Fruit fly (Drosophila melanogaster): ENCODE data around the gene HBS1.

HBS1 gene

dm6 chr3L:1882868-1883554 is 18.0 kb upstream of the HBS1 start, which contains the start of gene CG13937:
Gene CG13937 (minus strand): TSS chr3L:1883041.
- no peak for TF ChIP-seq CG17801 (GFP tag; optimal IDR thresholded peaks at IDR 0.05; ENCODE audit: partially characterized antibody)

DNA sequence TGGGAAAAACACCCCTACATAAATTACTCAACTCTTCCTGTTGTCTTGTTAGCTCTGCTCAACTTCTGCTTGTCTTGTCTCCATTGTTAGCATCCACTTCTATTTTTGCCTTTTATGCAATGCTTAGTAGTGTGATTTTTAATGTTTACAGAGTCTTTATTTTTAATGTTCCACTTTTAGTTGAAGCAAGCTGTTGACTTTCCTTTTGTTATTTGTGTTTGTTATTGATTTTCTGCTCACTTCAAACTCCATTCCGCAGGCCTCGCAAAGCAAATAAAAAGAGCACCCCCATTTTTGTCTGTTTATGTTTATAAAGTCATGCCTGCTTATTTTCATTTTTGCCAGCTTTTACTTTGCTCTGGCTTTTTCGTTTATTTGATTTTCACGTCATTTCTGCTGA is 16.9 kb upstream of the HBS1 start:
- TF ChIP-seq CG17801 (GFP tag; optimal IDR thresholded peaks at IDR 0.05; ENCODE audit: partially characterized antibody) = no peak

- TF ChIP-seq CG17801 (GFP tag; optimal IDR thresholded peaks at IDR 0.05; ENCODE audit: partially characterized antibody) = no peak
Measured at dm6 chr3L:1880692-1881091, 15.7 kb upstream of the HBS1 start.

- peak; percentile 42 for TF ChIP-seq CG17801 (GFP tag; optimal IDR thresholded peaks at IDR 0.05; ENCODE audit: partially characterized antibody)
Measured at dm6 chr3L:1876215-1876625, 11.2 kb upstream of the HBS1 start, which contains the start of gene dre4. Gene dre4 (minus strand): TSS chr3L:1876312.

dm6 chr3L:1869719-1870118 is 4.7 kb upstream of the HBS1 start, which contains the start of gene CG13924:
Gene CG13924 (plus strand): TSS chr3L:1870019.
- no peak for TF ChIP-seq CG17801 (GFP tag; optimal IDR thresholded peaks at IDR 0.05; ENCODE audit: partially characterized antibody)

- no peak for TF ChIP-seq CG17801 (GFP tag; optimal IDR thresholded peaks at IDR 0.05; ENCODE audit: partially characterized antibody)
Measured at dm6 chr3L:1868841-1869240, 3.8 kb upstream of the HBS1 start.

- TF ChIP-seq CG17801 (GFP tag; optimal IDR thresholded peaks at IDR 0.05; ENCODE audit: partially characterized antibody) = no peak
Measured at dm6 chr3L:1866021-1866811, 1.2 kb upstream of the HBS1 start.

DNA sequence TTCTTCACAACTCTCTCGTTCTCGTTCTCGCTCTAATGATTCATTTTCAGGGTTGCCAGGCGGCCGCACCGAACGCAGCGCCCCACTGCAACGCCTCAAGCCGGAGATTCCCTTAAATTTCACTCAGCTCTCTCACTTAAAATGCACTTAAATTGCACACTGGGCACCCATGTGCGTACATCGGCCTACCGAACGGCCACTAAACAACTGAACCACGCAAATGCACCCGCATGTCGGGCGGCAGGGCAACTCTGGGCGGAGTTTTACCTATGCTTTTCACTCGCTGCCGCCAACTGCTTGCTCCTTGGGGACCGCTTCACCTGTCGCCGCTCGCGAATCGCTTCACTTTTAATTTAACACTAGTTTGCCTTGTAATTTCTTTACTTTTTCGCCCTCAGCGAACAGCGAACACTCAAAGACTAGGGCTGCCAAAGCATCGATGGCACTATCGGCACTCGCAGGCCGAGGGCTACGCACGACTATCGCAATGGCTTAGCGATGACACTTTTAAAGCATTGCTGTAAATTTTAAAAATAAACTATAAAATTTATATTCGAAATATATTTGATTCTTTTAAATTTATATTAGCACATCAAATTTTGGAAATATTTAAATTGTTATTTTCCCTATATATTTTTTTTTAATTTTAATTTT is 3.1 kb downstream of the HBS1 start, which contains the start of gene Rap1:
Rap1 (minus strand) TSS at position 446 of the 654 bp plus-strand sequence.
- peak; percentile 30 for TF ChIP-seq CG17801 (GFP tag; optimal IDR thresholded peaks at IDR 0.05; ENCODE audit: partially characterized antibody)

- TF ChIP-seq CG17801 (GFP tag; optimal IDR thresholded peaks at IDR 0.05; ENCODE audit: partially characterized antibody) = no peak
Measured at dm6 chr3L:1861400-1861793, 3.6 kb downstream of the HBS1 start.

- no peak for TF ChIP-seq CG17801 (GFP tag; optimal IDR thresholded peaks at IDR 0.05; ENCODE audit: partially characterized antibody)
Measured at dm6 chr3L:1860749-1861148, 4.3 kb downstream of the HBS1 start.

DNA sequence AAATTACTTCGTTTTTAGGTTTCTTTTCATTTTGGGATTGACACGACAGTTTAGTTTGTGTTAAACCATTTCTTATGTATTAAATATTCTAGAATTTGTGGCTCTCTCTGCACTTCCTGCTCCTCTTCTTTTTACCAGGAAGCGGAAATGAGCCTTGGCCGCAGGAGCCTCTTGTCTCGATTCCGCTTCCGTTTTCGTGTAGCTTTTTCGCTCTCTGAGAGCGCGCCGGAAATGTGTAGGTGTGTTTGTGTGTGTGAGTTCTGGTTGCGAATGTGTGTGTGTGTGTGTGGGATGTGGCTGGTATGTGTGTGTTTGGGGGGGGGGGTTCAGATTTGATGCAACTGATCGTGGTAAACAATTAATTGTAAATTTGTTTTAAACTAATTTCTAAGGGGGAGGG is 5.5 kb downstream of the HBS1 start:
- peak; percentile 22 for TF ChIP-seq CG17801 (GFP tag; optimal IDR thresholded peaks at IDR 0.05; ENCODE audit: partially characterized antibody)

dm6 chr3L:1856467-1857350 is 8.3 kb downstream of the HBS1 start, which contains the start of gene CG12024:
Gene CG12024 (plus strand): TSS chr3L:1857165.
- TF ChIP-seq CG17801 (GFP tag; optimal IDR thresholded peaks at IDR 0.05; ENCODE audit: partially characterized antibody) = peak; percentile 58

dm6 chr3L:1855491-1855890 is 9.5 kb downstream of the HBS1 start, which contains the start of gene CNMa:
Gene CNMa (minus strand): TSS chr3L:1855591.
- TF ChIP-seq CG17801 (GFP tag; optimal IDR thresholded peaks at IDR 0.05; ENCODE audit: partially characterized antibody) = no peak

- no peak for TF ChIP-seq CG17801 (GFP tag; optimal IDR thresholded peaks at IDR 0.05; ENCODE audit: partially characterized antibody)
Measured at dm6 chr3L:1853277-1853676, 11.8 kb downstream of the HBS1 start.
